Fruit fly (Drosophila melanogaster) whole organism, embryonic: Measurements from ENCODE around the gene CG42827.

Experiments used
- Abd-B ChIP-seq: fragments of 200-800 bp; sonication (Bioruptor generic); optimal IDR thresholded peaks from 2 replicates; lab custom pipeline; 2018; ENCODE audit warnings: missing biosample characterization, mild to moderate bottlenecking, missing genetic modification characterization, moderate library complexity
- Atf6 ChIP-seq: fragments of 200-800 bp; sonication (Bioruptor generic); IDR thresholded peaks from 2 replicates; pipeline ENCODE4 v1.3.6; 2022; ENCODE audit warnings: missing biosample characterization, missing genetic modification characterization
- CG10959 ChIP-seq: fragments of 200-800 bp; sonication (Bioruptor generic); IDR thresholded peaks from 2 replicates; pipeline ENCODE4 v1.3.6; 2022; ENCODE audit warnings: missing biosample characterization, missing genetic modification characterization
- CG11456 ChIP-seq: fragments of 200-800 bp; sonication (Bioruptor generic); IDR thresholded peaks from 3 replicates; pipeline ENCODE4 v1.3.6; 2022; ENCODE audit warnings: missing biosample characterization, missing genetic modification characterization
- CG11504 ChIP-seq: fragments of 200-800 bp; sonication (Bioruptor generic); optimal IDR thresholded peaks from 3 replicates; lab custom pipeline; 2019; ENCODE audit warnings: missing biosample characterization, mild to moderate bottlenecking, missing genetic modification characterization, moderate library complexity
- CG11695 ChIP-seq: fragments of 200-800 bp; sonication (Bioruptor generic); IDR thresholded peaks from 3 replicates; pipeline ENCODE4 v1.3.6; 2022; ENCODE audit warnings: missing biosample characterization, missing genetic modification characterization
- CG14014 ChIP-seq: fragments of 200-800 bp; sonication (Bioruptor generic); IDR thresholded peaks from 2 replicates; pipeline ENCODE4 v1.3.6; 2022; ENCODE audit warnings: missing biosample characterization, missing genetic modification characterization
- CG16815 ChIP-seq: fragments of 200-800 bp; sonication (Bioruptor generic); optimal IDR thresholded peaks from 3 replicates; lab custom pipeline; 2017; ENCODE audit warnings: missing biosample characterization, mild to moderate bottlenecking, missing genetic modification characterization
- CG17829 ChIP-seq: fragments of 200-800 bp; optimal IDR thresholded peaks from 2 replicates; lab custom pipeline; 2019; ENCODE audit warnings: missing biosample characterization, mild to moderate bottlenecking, missing genetic modification characterization, moderate library complexity
- CG18599 ChIP-seq: fragments of 200-800 bp; sonication (Bioruptor generic); optimal IDR thresholded peaks from 3 replicates; lab custom pipeline; 2017; ENCODE audit warnings: missing biosample characterization, missing genetic modification characterization, mild to moderate bottlenecking, moderate library complexity, missing genetic modification reagents
- CG2120 ChIP-seq: fragments of 200-800 bp; sonication (Bioruptor generic); optimal IDR thresholded peaks from 3 replicates; lab custom pipeline; 2016; ENCODE audit warnings: missing biosample characterization, missing genetic modification characterization
- CG2678 ChIP-seq: fragments of 200-800 bp; sonication (Bioruptor generic); optimal IDR thresholded peaks from 3 replicates; lab custom pipeline; 2019; ENCODE audit warnings: missing biosample characterization, mild to moderate bottlenecking, missing genetic modification characterization, moderate library complexity
- CG30403 ChIP-seq: fragments of 200-800 bp; sonication (Bioruptor generic); optimal IDR thresholded peaks from 3 replicates; lab custom pipeline; 2016; ENCODE audit warnings: missing biosample characterization, missing genetic modification characterization
- CG32532 ChIP-seq: fragments of 200-800 bp; sonication (Bioruptor generic); IDR thresholded peaks from 2 replicates; pipeline ENCODE4 v1.3.6; 2022; ENCODE audit warnings: missing biosample characterization, missing genetic modification characterization
- CG4820 ChIP-seq: fragments of 200-800 bp; sonication (Bioruptor generic); optimal IDR thresholded peaks from 3 replicates; lab custom pipeline; 2016; ENCODE audit warnings: missing biosample characterization, missing genetic modification characterization
- CG6272 ChIP-seq: fragments of 200-800 bp; sonication (Bioruptor generic); IDR thresholded peaks from 2 replicates; pipeline ENCODE4 v1.3.6; 2022; ENCODE audit warnings: missing biosample characterization, missing genetic modification characterization
- CG6689 ChIP-seq: fragments of 200-800 bp; sonication (Bioruptor generic); IDR thresholded peaks from 2 replicates; pipeline ENCODE4 v1.3.6; 2022; ENCODE audit warnings: missing biosample characterization, missing genetic modification characterization
- CG7839 ChIP-seq: fragments of 200-800 bp; sonication (Bioruptor generic); optimal IDR thresholded peaks from 3 replicates; lab custom pipeline; 2018; ENCODE audit warnings: missing biosample characterization, mild to moderate bottlenecking, missing genetic modification characterization, moderate library complexity
- CG9932 ChIP-seq: fragments of 200-800 bp; sonication (Bioruptor generic); IDR thresholded peaks from 2 replicates; pipeline ENCODE4 v1.3.6; 2022; ENCODE audit warnings: missing biosample characterization, missing genetic modification characterization
- Hand ChIP-seq: fragments of 200-800 bp; sonication (Bioruptor generic); optimal IDR thresholded peaks from 2 replicates; lab custom pipeline; 2017; ENCODE audit warnings: mild to moderate bottlenecking, missing biosample characterization, missing genetic modification reagents, missing genetic modification characterization
- Hmr ChIP-seq: fragments of 200-800 bp; sonication (Bioruptor generic); optimal IDR thresholded peaks from 3 replicates; lab custom pipeline; 2017; ENCODE audit warnings: mild to moderate bottlenecking, missing biosample characterization, missing genetic modification reagents, missing genetic modification characterization
- Hr3 ChIP-seq: fragments of 200-800 bp; sonication (Bioruptor generic); optimal IDR thresholded peaks from 3 replicates; lab custom pipeline; 2016; ENCODE audit warnings: missing biosample characterization, missing genetic modification characterization
- NfI ChIP-seq: fragments of 200-800 bp; sonication (Bioruptor generic); optimal IDR thresholded peaks from 3 replicates; lab custom pipeline; 2018; ENCODE audit warnings: missing biosample characterization, mild to moderate bottlenecking, missing genetic modification characterization, moderate library complexity
- Oli ChIP-seq: fragments of 200-800 bp; sonication (Bioruptor generic); optimal IDR thresholded peaks from 2 replicates; lab custom pipeline; 2018; ENCODE audit warnings: missing biosample characterization, mild to moderate bottlenecking, missing genetic modification characterization, moderate library complexity
- PHDP ChIP-seq: fragments of 200-800 bp; sonication (Bioruptor generic); optimal IDR thresholded peaks from 3 replicates; lab custom pipeline; 2018; ENCODE audit warnings: missing biosample characterization, mild to moderate bottlenecking, missing genetic modification characterization, moderate library complexity
- Sox102F ChIP-seq: fragments of 200-800 bp; sonication (Bioruptor generic); optimal IDR thresholded peaks from 2 replicates; lab custom pipeline; 2018; ENCODE audit warnings: missing biosample characterization, mild to moderate bottlenecking, missing genetic modification characterization, moderate library complexity
- Xbp1 ChIP-seq: fragments of 200-800 bp; sonication (Bioruptor generic); optimal IDR thresholded peaks from 3 replicates; lab custom pipeline; 2016; ENCODE audit warnings: missing biosample characterization, mild to moderate bottlenecking, missing genetic modification characterization
- aop ChIP-seq: fragments of 200-800 bp; sonication (Bioruptor generic); IDR thresholded peaks from 2 replicates; pipeline ENCODE4 v1.3.6; 2022; ENCODE audit warnings: missing biosample characterization, missing genetic modification characterization
- bbx ChIP-seq: fragments of 200-800 bp; sonication (Bioruptor generic); IDR thresholded peaks from 2 replicates; pipeline ENCODE4 v1.3.6; 2022; ENCODE audit warnings: missing biosample characterization, missing genetic modification characterization; ENCODE audit not compliant: partially characterized antibody
- chif ChIP-seq, 2 experiments: fragments of 200-800 bp; sonication (Bioruptor generic); optimal IDR thresholded peaks; 3 replicates each; lab custom pipeline; 2016; ENCODE audit warnings: missing biosample characterization in 2 of 2, missing genetic modification characterization in 2 of 2
- ci ChIP-seq: fragments of 200-800 bp; sonication (Bioruptor generic); IDR thresholded peaks from 3 replicates; pipeline ENCODE4 v1.3.6; 2022; ENCODE audit warnings: missing biosample characterization, missing genetic modification characterization
- crol ChIP-seq: fragments of 200-800 bp; sonication (Bioruptor generic); IDR thresholded peaks from 2 replicates; pipeline ENCODE4 v1.3.6; 2022; ENCODE audit warnings: missing biosample characterization, missing genetic modification characterization
- dmrt99B ChIP-seq: fragments of 200-800 bp; sonication (Bioruptor generic); optimal IDR thresholded peaks from 2 replicates; lab custom pipeline; 2018; ENCODE audit warnings: missing biosample characterization, mild to moderate bottlenecking, missing genetic modification characterization, moderate library complexity
- dpn ChIP-seq, 2 experiments: fragments of 200-800 bp; sonication (Bioruptor generic); optimal IDR thresholded peaks; 3 replicates each; lab custom pipeline; 2016; ENCODE audit warnings: missing biosample characterization in 2 of 2, missing genetic modification characterization in 2 of 2
- ems ChIP-seq: fragments of 200-800 bp; sonication (Bioruptor generic); optimal IDR thresholded peaks from 3 replicates; lab custom pipeline; 2016; ENCODE audit warnings: missing biosample characterization, missing genetic modification characterization
- esg ChIP-seq: fragments of 200-800 bp; sonication (Bioruptor generic); conservative IDR thresholded peaks from 2 replicates; pipeline ENCODE4 v1.3.6; 2022; ENCODE audit warnings: missing biosample characterization, missing genetic modification characterization
- gfzf ChIP-seq: fragments of 200-800 bp; sonication (Bioruptor generic); optimal IDR thresholded peaks from 2 replicates; lab custom pipeline; 2016; ENCODE audit warnings: missing biosample characterization, mild to moderate bottlenecking, missing genetic modification characterization, moderate library complexity
- gro ChIP-seq: fragments of 200-800 bp; sonication (Bioruptor generic); optimal IDR thresholded peaks from 2 replicates; lab custom pipeline; 2016; ENCODE audit warnings: missing biosample characterization, missing genetic modification characterization
- klu ChIP-seq: fragments of 200-800 bp; sonication (Bioruptor generic); IDR thresholded peaks from 2 replicates; pipeline ENCODE4 v1.3.6; 2022; ENCODE audit warnings: missing biosample characterization, missing genetic modification characterization
- mam ChIP-seq: fragments of 200-800 bp; sonication (Bioruptor generic); optimal IDR thresholded peaks from 3 replicates; lab custom pipeline; 2016; ENCODE audit warnings: missing biosample characterization, missing genetic modification characterization
- phol ChIP-seq: fragments of 200-800 bp; sonication (Bioruptor generic); optimal IDR thresholded peaks from 3 replicates; lab custom pipeline; 2018; ENCODE audit warnings: missing biosample characterization, mild to moderate bottlenecking, missing genetic modification characterization, moderate library complexity
- prd ChIP-seq, 3 experiments: fragments of >200 bp in 2 of 3; fragments of 200-800 bp in 1 of 3; sonication (Bioruptor generic) in 1 of 3; optimal IDR thresholded peaks in 2 of 3; IDR thresholded peaks in 1 of 3; 2 replicates in 2 of 3; 3 replicates in 1 of 3; pipeline versions ENCODE4 v1.3.6 to Lab custom; 2017 to 2022; ENCODE audit warnings: missing biosample characterization in 1 of 3, missing genetic modification characterization in 1 of 3
- ro ChIP-seq: fragments of 200-800 bp; sonication (Bioruptor generic); IDR thresholded peaks from 2 replicates; pipeline ENCODE4 v1.3.6; 2022; ENCODE audit warnings: missing biosample characterization, missing genetic modification characterization
- seq ChIP-seq: fragments of 200-800 bp; sonication (Bioruptor generic); IDR thresholded peaks from 2 replicates; pipeline ENCODE4 v1.3.6; 2022; ENCODE audit warnings: missing biosample characterization, missing genetic modification characterization
- slbo ChIP-seq: fragments of 200-800 bp; sonication (Bioruptor generic); IDR thresholded peaks from 2 replicates; pipeline ENCODE4 v1.3.6; 2022; ENCODE audit warnings: missing biosample characterization, missing genetic modification characterization
- tgo ChIP-seq: fragments of 200-800 bp; sonication (Bioruptor generic); IDR thresholded peaks from 3 replicates; pipeline ENCODE4 v1.3.6; 2022; ENCODE audit warnings: missing biosample characterization, missing genetic modification characterization
- unpg ChIP-seq: fragments of 200-800 bp; sonication (Bioruptor generic); optimal IDR thresholded peaks from 3 replicates; lab custom pipeline; 2018; ENCODE audit warnings: missing biosample characterization, mild to moderate bottlenecking, missing genetic modification characterization, moderate library complexity
- wdn ChIP-seq: fragments of 200-800 bp; sonication (Bioruptor generic); IDR thresholded peaks from 2 replicates; pipeline ENCODE4 v1.3.6; 2022; ENCODE audit warnings: missing biosample characterization, missing genetic modification characterization
- zfh1 ChIP-seq: fragments of 200-800 bp; sonication (Bioruptor generic); IDR thresholded peaks from 3 replicates; pipeline ENCODE4 v1.3.6; 2022; ENCODE audit warnings: missing biosample characterization, missing genetic modification characterization
- zfh2 ChIP-seq: fragments of 200-800 bp; sonication (Bioruptor generic); optimal IDR thresholded peaks from 2 replicates; lab custom pipeline; 2016; ENCODE audit warnings: missing biosample characterization, missing genetic modification characterization

Gene CG42827

DNA sequence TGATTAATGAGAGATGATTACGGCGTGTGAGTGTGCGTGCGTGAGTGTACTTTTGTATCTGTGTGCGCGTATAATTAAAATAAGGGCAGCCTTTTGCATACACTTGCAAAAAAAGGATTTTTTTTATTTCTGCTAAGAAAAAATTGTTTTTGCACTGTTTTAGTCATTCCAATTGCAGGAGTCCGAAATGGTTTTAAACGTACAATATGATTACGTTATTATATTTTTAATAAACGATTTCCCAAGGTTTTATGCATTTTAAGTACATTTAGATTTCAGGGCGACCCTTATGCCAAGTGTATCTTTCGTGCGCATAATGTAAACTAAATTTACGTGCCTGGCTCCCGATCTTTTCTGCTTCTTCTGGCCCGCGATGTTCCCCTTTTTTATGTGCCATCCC, 37.9 kb upstream of the CG42827 start (continued):
- TF ChIP-seq zfh2 (GFP tag; lab: Kevin White, UChicago) (peak; percentile 13), slbo (GFP tag; lab: Robert Waterston, UW) (peak; percentile 76), CG18599 (GFP tag; lab: Kevin White, UChicago) (peak; percentile 69), Xbp1 (GFP tag; lab: Kevin White, UChicago) (peak; percentile 35), klu (GFP tag; lab: Robert Waterston, UW) (peak; percentile 33; the same call in 1 of the 2 replicates), Hand (peak; percentile 29), CG9932 (GFP tag; lab: Robert Waterston, UW) (peak; percentile 77), CG10959 (no peak), bbx (GFP tag; lab: Robert Waterston, UW) (no peak), CG6272 (GFP tag; lab: Robert Waterston, UW) (no peak), NfI (peak; percentile 42), dpn (GFP tag; optimal IDR thresholded peaks at IDR 0.05; lab: Kevin White, UChicago) (peak; percentile 14 to 44), CG30403 (GFP tag; lab: Kevin White, UChicago) (peak; percentile 34), wdn (GFP tag; lab: Robert Waterston, UW) (peak; percentile 38; the same call in 1 of the 2 replicates), CG32532 (GFP tag; lab: Robert Waterston, UW) (peak; percentile 60), CG16815 (peak; percentile 21), phol (tag; lab: Kevin White, UChicago) (peak; percentile 45), CG2120 (peak; percentile 80), Atf6 (GFP tag; lab: Robert Waterston, UW) (peak; percentile 71; the same call in 1 of the 2 replicates), gro (GFP tag; lab: Kevin White, UChicago) (peak; percentile 75), ci (GFP tag; lab: Robert Waterston, UW) (0 out of 3 replicates have a peak, but pooled peaks have one; percentile 25), esg (peak; percentile 46), CG6689 (GFP tag; lab: Robert Waterston, UW) (peak; percentile 32), zfh1 (GFP tag; lab: Robert Waterston, UW) (peak; percentile 47; the same call in 1 of the 3 replicates), gfzf (GFP tag; lab: Kevin White, UChicago) (no peak), seq (peak; percentile 58), dmrt99B (peak; percentile 53), CG11504 (tag; lab: Kevin White, UChicago) (peak; percentile 50), CG4820 (GFP tag; lab: Kevin White, UChicago) (peak; percentile 11), PHDP (peak; percentile 44), Hmr (GFP tag; lab: Kevin White, UChicago) (peak; percentile 39), CG2678 (tag; lab: Kevin White, UChicago) (peak; percentile 66), prd (optimal IDR thresholded peaks at IDR 0.05; lab: Kevin White, UChicago) (no peak), prd (GFP tag; IDR thresholded peaks at IDR 0.05; lab: Robert Waterston, UW) (peak; percentile 55; the same call in 2 of the 3 replicates), Oli (tag; lab: Kevin White, UChicago) (peak; percentile 8), CG17829 (tag; lab: Kevin White, UChicago) (no peak), Hr3 (GFP tag; lab: Kevin White, UChicago) (peak; percentile 21), CG7839 (peak; percentile 64), CG11695 (GFP tag; lab: Robert Waterston, UW) (peak; percentile 67), Sox102F (GFP tag; lab: Kevin White, UChicago) (peak; percentile 37), CG14014 (GFP tag; lab: Robert Waterston, UW) (peak; percentile 47), ro (no peak), Abd-B (GFP tag; lab: Kevin White, UChicago) (peak; percentile 35), crol (no peak), aop (no peak), unpg (GFP tag; lab: Kevin White, UChicago) (peak; percentile 22), tgo (GFP tag; lab: Robert Waterston, UW) (peak; percentile 41; the same call in 2 of the 3 replicates), mam (peak; percentile 51), CG11456 (GFP tag; lab: Robert Waterston, UW) (0 out of 3 replicates have a peak, but pooled peaks have one; percentile 58), chif (GFP tag; optimal IDR thresholded peaks at IDR 0.05; lab: Kevin White, UChicago) (peak in 1 of 2 experiments; percentile 14), ems (peak; percentile 21)
